Worm (Caenorhabditis elegans) whole organism, late embryonic: Measurements from ENCODE around the gene Y44A6D.5.
A peak's percentile ranks its signal among the peaks of the same experiment; 100 is the strongest.

Experiments used
- F13H6.1 ChIP-seq: sonication (generic microtip); optimal IDR thresholded peaks from 2 replicates; lab custom pipeline; 2016; ENCODE audit warnings: missing genetic modification characterization, missing compliant biosample characterization
- K09A11.1 ChIP-seq: sonication (generic microtip); optimal IDR thresholded peaks from 2 replicates; lab custom pipeline; 2017; ENCODE audit warnings: antibody characterized with exemption, mild to moderate bottlenecking, missing genetic modification characterization, missing compliant biosample characterization; ENCODE audit not compliant: insufficient read depth
- Y22D7AL.16 ChIP-seq: sonication (generic microtip); optimal IDR thresholded peaks from 2 replicates; lab custom pipeline; 2016; ENCODE audit warnings: missing genetic modification characterization, missing compliant biosample characterization
- ahr-1 ChIP-seq: sonication (generic microtip); optimal IDR thresholded peaks from 2 replicates; lab custom pipeline; 2016; ENCODE audit warnings: missing genetic modification characterization, missing compliant biosample characterization
- ama-1 ChIP-seq: fragments of 150-350 bp; optimal IDR thresholded peaks from 2 replicates; lab custom pipeline; 2014
- ceh-18 ChIP-seq: sonication (generic microtip); optimal IDR thresholded peaks from 2 replicates; lab custom pipeline; 2016; ENCODE audit warnings: missing genetic modification characterization, missing compliant biosample characterization
- ceh-19 ChIP-seq: fragments of 200-800 bp; sonication (Bioruptor generic); optimal IDR thresholded peaks from 2 replicates; lab custom pipeline; 2018; ENCODE audit warnings: mild to moderate bottlenecking, missing genetic modification characterization, missing compliant biosample characterization
- ceh-2 ChIP-seq: sonication (generic microtip); optimal IDR thresholded peaks from 2 replicates; lab custom pipeline; 2016; ENCODE audit warnings: missing genotype, missing genetic modification characterization, missing compliant biosample characterization
- ceh-24 ChIP-seq: sonication (generic microtip); optimal IDR thresholded peaks from 2 replicates; lab custom pipeline; 2016; ENCODE audit warnings: mild to moderate bottlenecking, missing genetic modification characterization, missing compliant biosample characterization
- ceh-30 ChIP-seq: fragments of 150-350 bp; optimal IDR thresholded peaks from 2 replicates; lab custom pipeline; 2014; ENCODE audit warnings: missing biosample characterization, missing genetic modification characterization
- ceh-31 ChIP-seq: sonication (generic microtip); optimal IDR thresholded peaks from 2 replicates; lab custom pipeline; 2016; ENCODE audit warnings: missing genetic modification characterization, missing compliant biosample characterization
- ceh-34 ChIP-seq: sonication (generic microtip); optimal IDR thresholded peaks from 2 replicates; lab custom pipeline; 2016; ENCODE audit warnings: mild to moderate bottlenecking, missing genetic modification characterization, missing compliant biosample characterization
- ceh-45 ChIP-seq: fragments of 200-800 bp; sonication (Bioruptor generic); IDR thresholded peaks from 2 replicates; pipeline ENCODE4 v1.3.6; 2022; ENCODE audit warnings: missing genetic modification reagents, missing genetic modification characterization, missing compliant biosample characterization
- ceh-48 ChIP-seq: sonication (generic microtip); optimal IDR thresholded peaks from 2 replicates; lab custom pipeline; 2016; ENCODE audit warnings: missing genetic modification characterization, inconsistent platforms, missing compliant biosample characterization
- ceh-6 ChIP-seq: fragments of 200-800 bp; sonication (Bioruptor generic); optimal IDR thresholded peaks from 2 replicates; lab custom pipeline; 2018; ENCODE audit warnings: mild to moderate bottlenecking, missing genetic modification characterization, missing compliant biosample characterization
- ceh-9 ChIP-seq: sonication (generic microtip); optimal IDR thresholded peaks from 2 replicates; lab custom pipeline; 2016; ENCODE audit warnings: mild to moderate bottlenecking, missing genetic modification characterization, inconsistent platforms, missing compliant biosample characterization
- che-1 ChIP-seq: sonication (generic microtip); optimal IDR thresholded peaks from 2 replicates; lab custom pipeline; 2016; ENCODE audit warnings: mild to moderate bottlenecking, missing genetic modification characterization, missing compliant biosample characterization
- dmd-4 ChIP-seq: sonication (generic microtip); optimal IDR thresholded peaks from 2 replicates; lab custom pipeline; 2016; ENCODE audit warnings: borderline replicate concordance, missing genetic modification characterization, missing compliant biosample characterization
- dve-1 ChIP-seq: sonication (generic microtip); optimal IDR thresholded peaks from 2 replicates; lab custom pipeline; 2017; ENCODE audit warnings: antibody characterized with exemption, mild to moderate bottlenecking, missing genetic modification characterization, missing compliant biosample characterization
- elt-2 ChIP-seq: sonication (generic microtip); optimal IDR thresholded peaks from 2 replicates; lab custom pipeline; 2016; ENCODE audit warnings: missing genetic modification reagents, missing genetic modification characterization, missing compliant biosample characterization
- elt-4 ChIP-seq: sonication (generic microtip); optimal IDR thresholded peaks from 2 replicates; lab custom pipeline; 2016; ENCODE audit warnings: missing genetic modification characterization, missing compliant biosample characterization
- ets-4 ChIP-seq: sonication (generic microtip); optimal IDR thresholded peaks from 2 replicates; lab custom pipeline; 2016; ENCODE audit warnings: missing genetic modification characterization, missing compliant biosample characterization
- eyg-1 ChIP-seq: sonication (generic microtip); optimal IDR thresholded peaks from 2 replicates; lab custom pipeline; 2016; ENCODE audit warnings: missing genotype, missing genetic modification characterization, missing compliant biosample characterization
- fkh-10 ChIP-seq: fragments of 150-350 bp; optimal IDR thresholded peaks from 2 replicates; lab custom pipeline; 2014; ENCODE audit warnings: missing biosample characterization, missing genetic modification reagents, missing genetic modification characterization
- hlh-13 ChIP-seq: fragments of 200-800 bp; sonication (Bioruptor generic); optimal IDR thresholded peaks from 2 replicates; lab custom pipeline; 2018; ENCODE audit warnings: mild to moderate bottlenecking, missing genetic modification characterization, missing compliant biosample characterization
- hlh-15 ChIP-seq: sonication (generic microtip); optimal IDR thresholded peaks from 2 replicates; lab custom pipeline; 2016; ENCODE audit warnings: missing genetic modification characterization, missing compliant biosample characterization
- hlh-30 ChIP-seq: sonication (generic microtip); optimal IDR thresholded peaks from 2 replicates; lab custom pipeline; 2017; ENCODE audit warnings: antibody characterized with exemption, missing genetic modification characterization, missing compliant biosample characterization; ENCODE audit not compliant: insufficient read depth
- hlh-6 ChIP-seq: sonication (generic microtip); optimal IDR thresholded peaks from 2 replicates; lab custom pipeline; 2016; ENCODE audit warnings: missing genotype, missing genetic modification characterization, missing compliant biosample characterization
- hlh-8 ChIP-seq: sonication (generic microtip); optimal IDR thresholded peaks from 2 replicates; lab custom pipeline; 2016; ENCODE audit warnings: missing genotype, missing genetic modification characterization, missing compliant biosample characterization
- lim-6 ChIP-seq: sonication (generic microtip); optimal IDR thresholded peaks from 2 replicates; lab custom pipeline; 2016; ENCODE audit warnings: missing genetic modification characterization, missing compliant biosample characterization
- lin-11 ChIP-seq: fragments of 200-800 bp; sonication (Bioruptor generic); optimal IDR thresholded peaks from 2 replicates; lab custom pipeline; 2018; ENCODE audit warnings: mild to moderate bottlenecking, missing genetic modification characterization, missing compliant biosample characterization
- madf-2 ChIP-seq: sonication (generic microtip); optimal IDR thresholded peaks from 2 replicates; lab custom pipeline; 2017; ENCODE audit warnings: missing genetic modification characterization, missing compliant biosample characterization
- nhr-11 ChIP-seq: fragments of 150-350 bp; optimal IDR thresholded peaks from 2 replicates; lab custom pipeline; 2014; ENCODE audit warnings: missing biosample characterization, missing genetic modification characterization
- npax-4 ChIP-seq: sonication (generic microtip); optimal IDR thresholded peaks from 2 replicates; lab custom pipeline; 2016; ENCODE audit warnings: missing genetic modification characterization, missing compliant biosample characterization
- odd-2 ChIP-seq: sonication (generic microtip); optimal IDR thresholded peaks from 2 replicates; lab custom pipeline; 2017; ENCODE audit warnings: antibody characterized with exemption, mild to moderate bottlenecking, missing genetic modification characterization, missing compliant biosample characterization
- pag-3 ChIP-seq: sonication (generic microtip); optimal IDR thresholded peaks from 2 replicates; lab custom pipeline; 2016; ENCODE audit warnings: missing compliant biosample characterization, missing genetic modification characterization, borderline replicate concordance
- pha-2 ChIP-seq: sonication (generic microtip); optimal IDR thresholded peaks from 2 replicates; lab custom pipeline; 2017; ENCODE audit warnings: mild to moderate bottlenecking, missing genetic modification characterization, missing compliant biosample characterization
- pros-1 ChIP-seq: fragments of 150-350 bp; optimal IDR thresholded peaks from 2 replicates; lab custom pipeline; 2014; ENCODE audit warnings: missing biosample characterization, missing genetic modification reagents, missing genetic modification characterization
- sdc-2 ChIP-seq: sonication (generic microtip); optimal IDR thresholded peaks from 2 replicates; lab custom pipeline; 2016; ENCODE audit warnings: missing genotype, missing genetic modification characterization, missing compliant biosample characterization
- sox-2 ChIP-seq: fragments of 200-800 bp; sonication (Bioruptor generic); IDR thresholded peaks from 2 replicates; pipeline ENCODE4 v1.3.6; 2022; ENCODE audit warnings: missing genetic modification reagents, missing genetic modification characterization, missing compliant biosample characterization
- tbx-2 ChIP-seq: sonication (generic microtip); optimal IDR thresholded peaks from 2 replicates; lab custom pipeline; 2016; ENCODE audit warnings: missing genetic modification characterization, missing compliant biosample characterization
- tbx-7 ChIP-seq: sonication (generic microtip); optimal IDR thresholded peaks from 2 replicates; lab custom pipeline; 2016; ENCODE audit warnings: missing genotype, missing genetic modification characterization, missing compliant biosample characterization
- ttx-3 ChIP-seq: sonication (generic microtip); optimal IDR thresholded peaks from 2 replicates; lab custom pipeline; 2016; ENCODE audit warnings: missing genetic modification reagents, missing genetic modification characterization, missing compliant biosample characterization
- unc-42 ChIP-seq: sonication (generic microtip); optimal IDR thresholded peaks from 2 replicates; lab custom pipeline; 2016; ENCODE audit warnings: missing genotype, missing genetic modification characterization, missing compliant biosample characterization
- unc-55 ChIP-seq: sonication (generic microtip); optimal IDR thresholded peaks from 2 replicates; lab custom pipeline; 2017; ENCODE audit warnings: missing biosample characterization, missing genetic modification reagents, missing genetic modification characterization
- unc-86 ChIP-seq: sonication (generic microtip); optimal IDR thresholded peaks from 2 replicates; lab custom pipeline; 2016; ENCODE audit warnings: missing genetic modification characterization, missing compliant biosample characterization
- zip-5 ChIP-seq: sonication (generic microtip); optimal IDR thresholded peaks from 2 replicates; lab custom pipeline; 2016; ENCODE audit warnings: missing genetic modification characterization, missing compliant biosample characterization
- ztf-16 ChIP-seq: sonication (generic microtip); optimal IDR thresholded peaks from 2 replicates; lab custom pipeline; 2017; ENCODE audit warnings: missing genetic modification characterization, missing compliant biosample characterization

The Y44A6D.5 gene

ce11 chrV:20779707-20780346 is 23.0 kb downstream of the Y44A6D.5 start:
- TF ChIP-seq Y22D7AL.16 (tag; lab: Kevin White, UChicago) (no peak), unc-55 (GFP tag; lab: Kevin White, UChicago) (peak; percentile 70)
- TF ChIP-seq, all 69 proteins: peak for 1

ce11 chrV:20778886-20779285 is 23.9 kb downstream of the Y44A6D.5 start:
- TF ChIP-seq pag-3 (tag; lab: Kevin White, UChicago) (no peak), ztf-16 (tag; lab: Kevin White, UChicago) (no peak), ceh-34 (tag; lab: Kevin White, UChicago) (no peak), ttx-3 (tag; lab: Kevin White, UChicago) (no peak), odd-2 (tag; lab: Kevin White, UChicago) (no peak), ceh-45 (GFP tag; lab: Robert Waterston, UW) (no peak), unc-86 (tag; lab: Kevin White, UChicago) (no peak), lim-6 (tag; lab: Kevin White, UChicago) (no peak), elt-4 (tag; lab: Kevin White, UChicago) (no peak), dve-1 (tag; lab: Kevin White, UChicago) (no peak), ceh-2 (tag; lab: Kevin White, UChicago) (no peak), ceh-19 (GFP tag; lab: Kevin White, UChicago) (no peak), hlh-6 (tag; lab: Kevin White, UChicago) (no peak), ahr-1 (tag; lab: Kevin White, UChicago) (no peak), ets-4 (tag; lab: Kevin White, UChicago) (no peak), ceh-9 (tag; lab: Kevin White, UChicago) (no peak), npax-4 (tag; lab: Kevin White, UChicago) (no peak), elt-2 (tag; lab: Kevin White, UChicago) (no peak), ceh-30 (tag; lab: Kevin White, UChicago) (no peak), ceh-18 (tag; lab: Kevin White, UChicago) (no peak)

ce11 chrV:20778257-20778697 is 24.5 kb downstream of the Y44A6D.5 start:
- TF ChIP-seq hlh-15 (tag; lab: Kevin White, UChicago) = no peak
- peak; percentile 65 for TF ChIP-seq sdc-2 (tag; lab: Kevin White, UChicago)
- TF ChIP-seq hlh-30 (tag; lab: Kevin White, UChicago) = peak; percentile 98
- no peak for TF ChIP-seq nhr-11 (tag; lab: Kevin White, UChicago)
- TF ChIP-seq ceh-24 (tag; lab: Kevin White, UChicago) = no peak
- TF ChIP-seq tbx-2 (tag; lab: Kevin White, UChicago) = peak; percentile 80
- no peak for TF ChIP-seq fkh-10 (GFP tag; lab: Kevin White, UChicago)
- no peak for TF ChIP-seq hlh-13 (GFP tag; lab: Kevin White, UChicago)
- peak; percentile 40 for TF ChIP-seq K09A11.1 (tag; lab: Kevin White, UChicago)
- no peak for TF ChIP-seq dmd-4 (tag; lab: Kevin White, UChicago)
- TF ChIP-seq unc-86 (tag; lab: Kevin White, UChicago) = no peak
- peak; percentile 81 for TF ChIP-seq F13H6.1
- peak; percentile 94 for TF ChIP-seq ceh-31 (tag; lab: Kevin White, UChicago)
- TF ChIP-seq ceh-45 (GFP tag; lab: Robert Waterston, UW) = no peak
- no peak for TF ChIP-seq ceh-9 (tag; lab: Kevin White, UChicago)
- peak; percentile 15 for TF ChIP-seq pros-1
- peak; percentile 27 for TF ChIP-seq pha-2 (tag; lab: Kevin White, UChicago)
- TF ChIP-seq unc-42 = peak; percentile 98
- no peak for TF ChIP-seq sox-2 (GFP tag; lab: Robert Waterston, UW)
- peak; percentile 3 for TF ChIP-seq ttx-3 (tag; lab: Kevin White, UChicago)
- peak; percentile 95 for TF ChIP-seq ceh-18 (tag; lab: Kevin White, UChicago)
- peak; percentile 21 for TF ChIP-seq tbx-7
- TF ChIP-seq ceh-48 (tag; lab: Kevin White, UChicago) = no peak
- no peak for TF ChIP-seq che-1 (tag; lab: Kevin White, UChicago)
- no peak for TF ChIP-seq ceh-6 (GFP tag; lab: Kevin White, UChicago)
- no peak for TF ChIP-seq ama-1 (lab: Kevin White, UChicago)
- TF ChIP-seq lin-11 (tag; lab: Kevin White, UChicago) = no peak
- TF ChIP-seq madf-2 = peak; percentile 80
- TF ChIP-seq ztf-16 (tag; lab: Kevin White, UChicago) = no peak
- no peak for TF ChIP-seq odd-2 (tag; lab: Kevin White, UChicago)
- TF ChIP-seq lim-6 (tag; lab: Kevin White, UChicago) = no peak
- TF ChIP-seq hlh-8 (tag; lab: Kevin White, UChicago) = peak; percentile 78
- TF ChIP-seq zip-5 (tag; lab: Kevin White, UChicago) = no peak
- no peak for TF ChIP-seq eyg-1 (tag; lab: Kevin White, UChicago)
